Worm (Caenorhabditis elegans) whole organism, mixed stage, embryonic: Measurements from ENCODE around the gene melo-1.
A peak's percentile ranks its signal among the peaks of the same experiment; 100 is the strongest.

ENCODE experiments used
- M03D4.4 ChIP-seq: sonication (generic microtip); optimal IDR thresholded peaks from 2 replicates; lab custom pipeline; 2017; ENCODE audit warnings: mild to moderate bottlenecking, missing genetic modification characterization, missing compliant biosample characterization
- bed-3 ChIP-seq: fragments of 200-800 bp; sonication (Bioruptor generic); optimal IDR thresholded peaks from 3 replicates; lab custom pipeline; 2018; ENCODE audit warnings: mild to moderate bottlenecking, missing genetic modification characterization, moderate library complexity, missing compliant biosample characterization
- ceh-39 ChIP-seq: fragments of 150-350 bp; optimal IDR thresholded peaks from 2 replicates; lab custom pipeline; 2014; ENCODE audit warnings: missing biosample characterization, missing genetic modification characterization
- ceh-43 ChIP-seq: fragments of 200-800 bp; sonication (Bioruptor generic); optimal IDR thresholded peaks from 2 replicates; lab custom pipeline; 2018; ENCODE audit warnings: mild to moderate bottlenecking, missing genetic modification characterization, moderate library complexity, missing compliant biosample characterization
- ceh-83 ChIP-seq: fragments of 200-800 bp; sonication (Bioruptor generic); optimal IDR thresholded peaks from 2 replicates; lab custom pipeline; 2018; ENCODE audit warnings: mild to moderate bottlenecking, missing genetic modification characterization, missing compliant biosample characterization
- ces-1 ChIP-seq: fragments of 150-350 bp; optimal IDR thresholded peaks from 2 replicates; lab custom pipeline; 2014; ENCODE audit warnings: missing biosample characterization, missing genetic modification reagents, missing genetic modification characterization
- cnd-1 ChIP-seq: fragments of 200-800 bp; sonication (Bioruptor generic); optimal IDR thresholded peaks from 2 replicates; lab custom pipeline; 2018; ENCODE audit warnings: mild to moderate bottlenecking, missing genetic modification characterization, missing compliant biosample characterization
- drap-1 ChIP-seq: fragments of 200-800 bp; sonication (Bioruptor generic); optimal IDR thresholded peaks from 3 replicates; lab custom pipeline; 2018; ENCODE audit warnings: mild to moderate bottlenecking, missing genetic modification characterization, missing compliant biosample characterization
- elt-1 ChIP-seq: sonication (generic microtip); optimal IDR thresholded peaks from 2 replicates; lab custom pipeline; 2017; ENCODE audit warnings: missing genetic modification characterization, mild to moderate bottlenecking, missing compliant biosample characterization, antibody characterized with exemption, moderate library complexity, borderline replicate concordance; ENCODE audit not compliant: insufficient read depth
- elt-3 ChIP-seq: fragments of 150-350 bp; optimal IDR thresholded peaks from 2 replicates; lab custom pipeline; 2014; ENCODE audit warnings: missing biosample characterization, missing genetic modification characterization
- flh-1 ChIP-seq: fragments of 200-800 bp; sonication (Bioruptor generic); optimal IDR thresholded peaks from 2 replicates; lab custom pipeline; 2018; ENCODE audit warnings: mild to moderate bottlenecking, missing genetic modification characterization, moderate library complexity, missing compliant biosample characterization
- ham-2 ChIP-seq: fragments of 200-800 bp; sonication (Bioruptor generic); optimal IDR thresholded peaks from 2 replicates; lab custom pipeline; 2018; ENCODE audit warnings: mild to moderate bottlenecking, missing genetic modification characterization, missing compliant biosample characterization
- hlh-1 ChIP-seq: fragments of 150-350 bp; optimal IDR thresholded peaks from 2 replicates; lab custom pipeline; 2014; ENCODE audit warnings: missing biosample characterization, missing genetic modification reagents, missing genetic modification characterization
- lin-13 ChIP-seq: fragments of 150-350 bp; optimal IDR thresholded peaks from 2 replicates; lab custom pipeline; 2014; ENCODE audit warnings: missing biosample characterization, missing genetic modification characterization
- lin-32 ChIP-seq: fragments of 200-800 bp; sonication (Bioruptor generic); optimal IDR thresholded peaks from 2 replicates; lab custom pipeline; 2018; ENCODE audit warnings: mild to moderate bottlenecking, missing genetic modification characterization, missing compliant biosample characterization
- lsy-2 ChIP-seq: fragments of 150-350 bp; optimal IDR thresholded peaks from 2 replicates; lab custom pipeline; 2014; ENCODE audit warnings: missing biosample characterization, missing genetic modification characterization
- mab-5 ChIP-seq: fragments of 150-350 bp; optimal IDR thresholded peaks from 2 replicates; lab custom pipeline; 2014; ENCODE audit warnings: missing biosample characterization, missing genetic modification characterization
- mep-1 ChIP-seq: fragments of 150-350 bp; optimal IDR thresholded peaks from 2 replicates; lab custom pipeline; 2017; ENCODE audit warnings: missing biosample characterization, missing genetic modification reagents, missing genetic modification characterization, inconsistent platforms
- mls-2 ChIP-seq: sonication (generic microtip); optimal IDR thresholded peaks from 2 replicates; lab custom pipeline; 2016; ENCODE audit warnings: mild to moderate bottlenecking, missing genetic modification characterization, moderate library complexity, missing compliant biosample characterization
- nhr-12 ChIP-seq: fragments of 150-350 bp; optimal IDR thresholded peaks from 2 replicates; lab custom pipeline; 2014; ENCODE audit warnings: missing biosample characterization, missing genetic modification characterization
- nhr-2 ChIP-seq: fragments of 150-350 bp; optimal IDR thresholded peaks from 2 replicates; lab custom pipeline; 2014; ENCODE audit warnings: missing biosample characterization, missing genetic modification characterization
- nhr-237 ChIP-seq: fragments of 150-350 bp; optimal IDR thresholded peaks from 2 replicates; lab custom pipeline; 2014; ENCODE audit warnings: missing biosample characterization, missing genetic modification characterization
- nhr-28 ChIP-seq: fragments of 150-350 bp; optimal IDR thresholded peaks from 2 replicates; lab custom pipeline; 2014; ENCODE audit warnings: missing biosample characterization, missing genetic modification characterization
- nhr-76 ChIP-seq: sonication (generic microtip); optimal IDR thresholded peaks from 2 replicates; lab custom pipeline; 2017; ENCODE audit warnings: missing biosample characterization, missing genetic modification characterization
- pha-4 ChIP-seq: fragments of 150-350 bp; optimal IDR thresholded peaks from 2 replicates; lab custom pipeline; 2018; ENCODE audit warnings: missing biosample characterization, missing genetic modification reagents, missing genetic modification characterization
- sem-2 ChIP-seq: fragments of 200-800 bp; sonication (Bioruptor generic); optimal IDR thresholded peaks from 2 replicates; lab custom pipeline; 2018; ENCODE audit warnings: mild to moderate bottlenecking, missing genetic modification characterization, missing compliant biosample characterization
- snpc-4 ChIP-seq: fragments of 150-350 bp; optimal IDR thresholded peaks from 2 replicates; lab custom pipeline; 2014; ENCODE audit warnings: missing biosample characterization, missing genetic modification characterization
- sptf-1 ChIP-seq: sonication (generic microtip); optimal IDR thresholded peaks from 2 replicates; lab custom pipeline; 2017; ENCODE audit warnings: mild to moderate bottlenecking, missing genetic modification characterization, moderate library complexity, missing compliant biosample characterization
- tbx-8 ChIP-seq: fragments of 200-800 bp; sonication (Bioruptor generic); optimal IDR thresholded peaks from 2 replicates; lab custom pipeline; 2018; ENCODE audit warnings: mild to moderate bottlenecking, missing genetic modification characterization, moderate library complexity, missing compliant biosample characterization
- unc-120 ChIP-seq: sonication (generic microtip); optimal IDR thresholded peaks from 2 replicates; lab custom pipeline; 2017; ENCODE audit warnings: missing genetic modification characterization, missing compliant biosample characterization; ENCODE audit not compliant: poor library complexity, severe bottlenecking
- unc-39 ChIP-seq: fragments of 150-350 bp; optimal IDR thresholded peaks from 2 replicates; lab custom pipeline; 2014; ENCODE audit warnings: missing biosample characterization, missing genetic modification characterization
- unc-62 ChIP-seq: fragments of 150-350 bp; optimal IDR thresholded peaks from 2 replicates; lab custom pipeline; 2014; ENCODE audit warnings: missing biosample characterization, missing genetic modification reagents, missing genetic modification characterization
- zip-8 ChIP-seq: fragments of 150-350 bp; optimal IDR thresholded peaks from 2 replicates; lab custom pipeline; 2014; ENCODE audit warnings: missing biosample characterization, missing genetic modification characterization
- ztf-11 ChIP-seq: fragments of 150-350 bp; optimal IDR thresholded peaks from 2 replicates; lab custom pipeline; 2014; ENCODE audit warnings: missing biosample characterization, missing genetic modification characterization

melo-1 gene

ce11 chrIV:14782211-14782610, 4.6 kb upstream of the melo-1 start, which contains the start of gene Y57G11C.1130:
Gene Y57G11C.1130 (plus strand): TSS chrIV:14782511.
- no peak for TF ChIP-seq ceh-39 (tag; lab: Kevin White, UChicago)
- no peak for TF ChIP-seq sptf-1 (tag; lab: Kevin White, UChicago)
- TF ChIP-seq unc-120 (tag; lab: Kevin White, UChicago): no peak
- TF ChIP-seq hlh-1 (tag; lab: Kevin White, UChicago): no peak
- TF ChIP-seq mls-2 (tag; lab: Kevin White, UChicago): no peak
- no peak for TF ChIP-seq zip-8 (tag; lab: Kevin White, UChicago)
- TF ChIP-seq nhr-12: no peak
- no peak for TF ChIP-seq nhr-76 (tag; lab: Kevin White, UChicago)
- no peak for TF ChIP-seq nhr-2 (tag; lab: Kevin White, UChicago)
- TF ChIP-seq sem-2: no peak
- no peak for TF ChIP-seq pha-4 (tag; lab: Kevin White, UChicago)
- no peak for TF ChIP-seq cnd-1 (tag; lab: Kevin White, UChicago)
- TF ChIP-seq drap-1: no peak
- no peak for TF ChIP-seq bed-3
- no peak for TF ChIP-seq ham-2
- no peak for TF ChIP-seq ceh-43
- TF ChIP-seq mep-1: no peak
- TF ChIP-seq lsy-2 (tag; lab: Kevin White, UChicago): no peak
- no peak for TF ChIP-seq lin-13 (tag; lab: Kevin White, UChicago)
- no peak for TF ChIP-seq flh-1 (GFP tag; lab: Kevin White, UChicago)

ce11 chrIV:14784481-14784880, 2.4 kb upstream of the melo-1 start, which contains the start of gene nlp-56:
Gene nlp-56 (minus strand): TSS chrIV:14784737.
- TF ChIP-seq nhr-28: no peak
- peak; percentile 37 for TF ChIP-seq ces-1 (GFP tag; lab: Kevin White, UChicago)

- no peak for TF ChIP-seq ceh-83
- peak; percentile 16 for TF ChIP-seq ces-1 (GFP tag; lab: Kevin White, UChicago)
- TF ChIP-seq pha-4 (tag; lab: Kevin White, UChicago): no peak
- no peak for TF ChIP-seq sptf-1 (tag; lab: Kevin White, UChicago)
- no peak for TF ChIP-seq snpc-4 (tag; lab: Kevin White, UChicago)
Measured at ce11 chrIV:14790579-14790978, 3.7 kb downstream of the melo-1 start.

- no peak for TF ChIP-seq drap-1
- TF ChIP-seq nhr-28: no peak
- TF ChIP-seq mls-2 (tag; lab: Kevin White, UChicago): no peak
- no peak for TF ChIP-seq ceh-43
- TF ChIP-seq ces-1 (GFP tag; lab: Kevin White, UChicago): no peak
- no peak for TF ChIP-seq sem-2
- TF ChIP-seq tbx-8 (GFP tag; lab: Kevin White, UChicago): no peak
- no peak for TF ChIP-seq mab-5
- no peak for TF ChIP-seq cnd-1 (tag; lab: Kevin White, UChicago)
- no peak for TF ChIP-seq ham-2
- no peak for TF ChIP-seq pha-4 (tag; lab: Kevin White, UChicago)
- TF ChIP-seq elt-3 (tag; lab: Kevin White, UChicago): no peak
- no peak for TF ChIP-seq snpc-4 (tag; lab: Kevin White, UChicago)
Measured at ce11 chrIV:14792602-14793232, 5.9 kb downstream of the melo-1 start, which contains the start of gene gdi-1. Gene gdi-1 (minus strand): TSS chrIV:14792887.

ce11 chrIV:14793900-14794624, 7.2 kb downstream of the melo-1 start:
- TF ChIP-seq lin-13 (tag; lab: Kevin White, UChicago) (peak; percentile 13), unc-62 (GFP tag; lab: Kevin White, UChicago) (no peak), elt-1 (no peak), ceh-43 (peak; percentile 14), lsy-2 (tag; lab: Kevin White, UChicago) (peak; percentile 41), tbx-8 (GFP tag; lab: Kevin White, UChicago) (no peak), zip-8 (tag; lab: Kevin White, UChicago) (no peak), ceh-83 (no peak), bed-3 (no peak), unc-39 (tag; lab: Kevin White, UChicago) (no peak), ztf-11 (tag; lab: Kevin White, UChicago) (peak; percentile 14), nhr-28 (no peak), hlh-1 (tag; lab: Kevin White, UChicago) (no peak), M03D4.4 (no peak), lin-32 (no peak), sem-2 (no peak), ceh-39 (tag; lab: Kevin White, UChicago) (peak; percentile 75), ces-1 (GFP tag; lab: Kevin White, UChicago) (peak; percentile 51), mep-1 (peak; percentile 6), drap-1 (no peak), mab-5 (no peak), nhr-2 (tag; lab: Kevin White, UChicago) (no peak), snpc-4 (tag; lab: Kevin White, UChicago) (no peak), mls-2 (tag; lab: Kevin White, UChicago) (peak; percentile 44), flh-1 (GFP tag; lab: Kevin White, UChicago) (no peak), sptf-1 (tag; lab: Kevin White, UChicago) (peak; percentile 32), ham-2 (peak; percentile 48), nhr-237 (peak; percentile 1), unc-120 (tag; lab: Kevin White, UChicago) (peak; percentile 43), nhr-12 (no peak), nhr-76 (tag; lab: Kevin White, UChicago) (no peak), cnd-1 (tag; lab: Kevin White, UChicago) (no peak), pha-4 (tag; lab: Kevin White, UChicago) (no peak), elt-3 (tag; lab: Kevin White, UChicago) (no peak)
